Worm (Caenorhabditis elegans) whole organism, early embryonic: ENCODE measurements around the gene idpb-2.

Experiments used
- ama-1 ChIP-seq: fragments of 150-350 bp; optimal IDR thresholded peaks from 2 replicates; lab custom pipeline; 2014
- tbx-37 ChIP-seq: fragments of 200-800 bp; sonication (Bioruptor generic); conservative IDR thresholded peaks from 2 replicates; pipeline ENCODE4 v1.3.6; 2022; ENCODE audit warnings: missing genetic modification reagents, missing genetic modification characterization, missing compliant biosample characterization

ce11 chrII:5081124-5081913 is 11.9 kb upstream of the idpb-2 start, which contains the start of gene dsh-2:
- TF ChIP-seq tbx-37 (GFP tag; lab: Robert Waterston, UW) (no peak), ama-1 (lab: Kevin White, UChicago) (no peak)
